Fruit fly (Drosophila melanogaster) whole organism, embryonic: ENCODE measurements around the gene CG2187.

Experiments
- CG10267 ChIP-seq: fragments of 200-800 bp; sonication (Bioruptor generic); optimal IDR thresholded peaks from 2 replicates; lab custom pipeline; 2018; ENCODE audit warnings: missing biosample characterization, mild to moderate bottlenecking, missing genetic modification characterization, moderate library complexity
- CG10431 ChIP-seq: fragments of 200-800 bp; sonication (Bioruptor generic); optimal IDR thresholded peaks from 3 replicates; lab custom pipeline; 2018; ENCODE audit warnings: missing biosample characterization, mild to moderate bottlenecking, missing genetic modification characterization
- CG10959 ChIP-seq: fragments of 200-800 bp; sonication (Bioruptor generic); IDR thresholded peaks from 2 replicates; pipeline ENCODE4 v1.3.6; 2022; ENCODE audit warnings: missing biosample characterization, missing genetic modification characterization
- CG11398 ChIP-seq: fragments of 200-800 bp; sonication (Bioruptor generic); optimal IDR thresholded peaks from 2 replicates; lab custom pipeline; 2016; ENCODE audit warnings: missing biosample characterization, missing genetic modification characterization
- CG11504 ChIP-seq: fragments of 200-800 bp; sonication (Bioruptor generic); optimal IDR thresholded peaks from 3 replicates; lab custom pipeline; 2019; ENCODE audit warnings: missing biosample characterization, mild to moderate bottlenecking, missing genetic modification characterization, moderate library complexity
- CG11696 ChIP-seq: fragments of 200-800 bp; sonication (Bioruptor generic); IDR thresholded peaks from 2 replicates; pipeline ENCODE4 v1.3.6; 2022; ENCODE audit warnings: missing biosample characterization, missing genetic modification characterization
- CG12155 ChIP-seq: fragments of 200-800 bp; sonication (Bioruptor generic); optimal IDR thresholded peaks from 3 replicates; lab custom pipeline; 2016; ENCODE audit warnings: missing biosample characterization, missing genetic modification characterization
- CG12744 ChIP-seq: fragments of 200-800 bp; sonication (Bioruptor generic); optimal IDR thresholded peaks from 2 replicates; lab custom pipeline; 2016; ENCODE audit warnings: missing biosample characterization, missing genetic modification characterization
- CG13123 ChIP-seq: fragments of 200-800 bp; sonication (Bioruptor generic); optimal IDR thresholded peaks from 2 replicates; lab custom pipeline; 2016; ENCODE audit warnings: missing biosample characterization, missing genetic modification characterization
- CG15269 ChIP-seq: fragments of 200-800 bp; sonication (Bioruptor generic); optimal IDR thresholded peaks from 2 replicates; lab custom pipeline; 2018; ENCODE audit warnings: missing biosample characterization, mild to moderate bottlenecking, missing genetic modification characterization, moderate library complexity
- CG1529 ChIP-seq: fragments of 200-800 bp; sonication (Bioruptor generic); optimal IDR thresholded peaks from 3 replicates; lab custom pipeline; 2018; ENCODE audit warnings: missing biosample characterization, missing genetic modification characterization
- CG17359 ChIP-seq: fragments of 200-800 bp; sonication (Bioruptor generic); optimal IDR thresholded peaks from 3 replicates; lab custom pipeline; 2018; ENCODE audit warnings: missing biosample characterization, mild to moderate bottlenecking, missing genetic modification characterization, moderate library complexity
- CG18764 ChIP-seq: fragments of 200-800 bp; sonication (Bioruptor generic); optimal IDR thresholded peaks from 3 replicates; lab custom pipeline; 2016; ENCODE audit warnings: missing biosample characterization, missing genetic modification characterization
- CG2129 ChIP-seq: fragments of 200-800 bp; sonication (Bioruptor generic); IDR thresholded peaks from 2 replicates; pipeline ENCODE4 v1.3.6; 2022; ENCODE audit warnings: missing biosample characterization, missing genetic modification characterization; ENCODE audit not compliant: partially characterized antibody
- CG2889 ChIP-seq: fragments of 200-800 bp; sonication (Bioruptor generic); IDR thresholded peaks from 3 replicates; pipeline ENCODE4 v1.3.6; 2022; ENCODE audit warnings: missing biosample characterization, missing genetic modification characterization
- CG31388 ChIP-seq: fragments of 200-800 bp; sonication (Bioruptor generic); optimal IDR thresholded peaks from 2 replicates; lab custom pipeline; 2016; ENCODE audit warnings: missing biosample characterization, missing genetic modification characterization
- CG3163 ChIP-seq: fragments of 200-800 bp; sonication (Bioruptor generic); optimal IDR thresholded peaks from 3 replicates; lab custom pipeline; 2016; ENCODE audit warnings: missing biosample characterization, missing genetic modification characterization
- CG32767 ChIP-seq: fragments of 200-800 bp; sonication (Bioruptor generic); IDR thresholded peaks from 2 replicates; pipeline ENCODE4 v1.3.6; 2022; ENCODE audit warnings: missing biosample characterization, missing genetic modification characterization
- CG6765 ChIP-seq: fragments of 200-800 bp; sonication (Bioruptor generic); optimal IDR thresholded peaks from 3 replicates; lab custom pipeline; 2017; ENCODE audit warnings: missing biosample characterization, mild to moderate bottlenecking, missing genetic modification characterization
- CG7786 ChIP-seq: fragments of 200-800 bp; sonication (Bioruptor generic); optimal IDR thresholded peaks from 2 replicates; lab custom pipeline; 2016; ENCODE audit warnings: missing biosample characterization, missing genetic modification characterization
- CG8478 ChIP-seq: fragments of >200 bp; optimal IDR thresholded peaks from 2 replicates; lab custom pipeline; 2018
- ERR ChIP-seq: fragments of 200-800 bp; sonication (Bioruptor generic); optimal IDR thresholded peaks from 2 replicates; lab custom pipeline; 2016; ENCODE audit warnings: missing biosample characterization, missing genetic modification characterization
- Hsf ChIP-seq: fragments of 200-800 bp; sonication (Bioruptor generic); optimal IDR thresholded peaks from 3 replicates; lab custom pipeline; 2016; ENCODE audit warnings: missing biosample characterization, missing genetic modification characterization
- Mad ChIP-seq: fragments of 200-800 bp; sonication (Bioruptor generic); optimal IDR thresholded peaks from 2 replicates; lab custom pipeline; 2016; ENCODE audit warnings: missing biosample characterization, missing genetic modification characterization
- Myb ChIP-seq: fragments of 200-800 bp; sonication (Bioruptor generic); optimal IDR thresholded peaks from 2 replicates; lab custom pipeline; 2016; ENCODE audit warnings: missing biosample characterization, missing genetic modification characterization
- NK7.1 ChIP-seq: fragments of 200-800 bp; sonication (Bioruptor generic); optimal IDR thresholded peaks from 3 replicates; lab custom pipeline; 2016; ENCODE audit warnings: missing biosample characterization, missing genetic modification characterization
- Nf-YB ChIP-seq: fragments of 200-800 bp; sonication (Bioruptor generic); optimal IDR thresholded peaks from 3 replicates; lab custom pipeline; 2019; ENCODE audit warnings: missing biosample characterization, mild to moderate bottlenecking, missing genetic modification characterization, moderate library complexity
- Rfx ChIP-seq: fragments of 200-800 bp; sonication (Bioruptor generic); IDR thresholded peaks from 2 replicates; pipeline ENCODE4 v1.3.6; 2022; ENCODE audit warnings: missing biosample characterization, missing genetic modification characterization
- Usf ChIP-seq: fragments of 200-800 bp; sonication (Bioruptor generic); optimal IDR thresholded peaks from 2 replicates; lab custom pipeline; 2017; ENCODE audit warnings: missing genotype, missing biosample characterization, missing genetic modification characterization
- amos ChIP-seq: fragments of 200-800 bp; sonication (Bioruptor generic); IDR thresholded peaks from 2 replicates; pipeline ENCODE4 v1.3.6; 2022; ENCODE audit warnings: missing biosample characterization, missing genetic modification characterization; ENCODE audit not compliant: partially characterized antibody
- bigmax ChIP-seq: fragments of 200-800 bp; sonication (Bioruptor generic); optimal IDR thresholded peaks from 2 replicates; lab custom pipeline; 2018; ENCODE audit warnings: missing biosample characterization, mild to moderate bottlenecking, missing genetic modification characterization
- chinmo ChIP-seq: fragments of 200-800 bp; sonication (Bioruptor generic); IDR thresholded peaks from 4 replicates; pipeline ENCODE4 v1.3.6; 2022; ENCODE audit warnings: missing biosample characterization, missing genetic modification characterization; ENCODE audit not compliant: partially characterized antibody
- crp ChIP-seq, 2 experiments: fragments of 200-800 bp; sonication (Bioruptor generic); optimal IDR thresholded peaks; 2 replicates in 1 of 2; 3 replicates in 1 of 2; lab custom pipeline; 2017; ENCODE audit warnings: missing biosample characterization in 2 of 2, missing genetic modification characterization in 2 of 2, mild to moderate bottlenecking in 1 of 2, moderate library complexity in 1 of 2
- dimm ChIP-seq: fragments of 200-800 bp; sonication (Bioruptor generic); IDR thresholded peaks from 2 replicates; pipeline ENCODE4 v1.3.6; 2022; ENCODE audit warnings: missing biosample characterization, missing genetic modification characterization
- disco-r ChIP-seq: fragments of 200-800 bp; sonication (Bioruptor generic); optimal IDR thresholded peaks from 2 replicates; lab custom pipeline; 2016; ENCODE audit warnings: missing biosample characterization, missing genetic modification characterization
- dmrt11E ChIP-seq: fragments of 200-800 bp; sonication (Bioruptor generic); optimal IDR thresholded peaks from 3 replicates; lab custom pipeline; 2018; ENCODE audit warnings: missing biosample characterization, mild to moderate bottlenecking, missing genetic modification characterization, moderate library complexity
- fd64A ChIP-seq: fragments of 200-800 bp; sonication (Bioruptor generic); optimal IDR thresholded peaks from 3 replicates; lab custom pipeline; 2018; ENCODE audit warnings: missing biosample characterization, mild to moderate bottlenecking, missing genetic modification characterization
- gfzf ChIP-seq: fragments of 200-800 bp; sonication (Bioruptor generic); optimal IDR thresholded peaks from 2 replicates; lab custom pipeline; 2016; ENCODE audit warnings: missing biosample characterization, mild to moderate bottlenecking, missing genetic modification characterization, moderate library complexity
- gsb ChIP-seq: fragments of 200-800 bp; sonication (Bioruptor generic); IDR thresholded peaks from 2 replicates; pipeline ENCODE4 v1.3.6; 2022; ENCODE audit warnings: missing biosample characterization, missing genetic modification characterization
- hb ChIP-seq: fragments of 200-800 bp; sonication (Bioruptor generic); IDR thresholded peaks from 3 replicates; pipeline ENCODE4 v1.3.6; 2022; ENCODE audit warnings: missing biosample characterization, missing genetic modification characterization; ENCODE audit not compliant: partially characterized antibody
- jigr1 ChIP-seq: fragments of 200-800 bp; sonication (Bioruptor generic); IDR thresholded peaks from 3 replicates; pipeline ENCODE4 v1.3.6; 2022; ENCODE audit warnings: missing biosample characterization, missing genetic modification characterization
- nmo ChIP-seq: fragments of 200-800 bp; sonication (Bioruptor generic); optimal IDR thresholded peaks from 2 replicates; lab custom pipeline; 2018; ENCODE audit warnings: missing biosample characterization, mild to moderate bottlenecking, missing genetic modification characterization, moderate library complexity
- salm ChIP-seq: fragments of 200-800 bp; sonication (Bioruptor generic); optimal IDR thresholded peaks from 2 replicates; lab custom pipeline; 2018; ENCODE audit warnings: missing biosample characterization, mild to moderate bottlenecking, missing genetic modification characterization
- schlank ChIP-seq: fragments of 200-800 bp; sonication (Bioruptor generic); optimal IDR thresholded peaks from 2 replicates; lab custom pipeline; 2018; ENCODE audit warnings: missing biosample characterization, mild to moderate bottlenecking, missing genetic modification characterization
- sens ChIP-seq: fragments of 200-800 bp; sonication (Bioruptor generic); peaks from one replicate; lab custom pipeline; 2016; ENCODE audit warnings: missing biosample characterization, missing genetic modification characterization
- tll ChIP-seq, 2 experiments: fragments of 200-800 bp in 1 of 2; fragments of >200 bp in 1 of 2; sonication (Bioruptor generic) in 1 of 2; optimal IDR thresholded peaks; 2 replicates each; lab custom pipeline; 2017 to 2019; ENCODE audit warnings: missing biosample characterization in 2 of 2, missing genetic modification characterization in 2 of 2, mild to moderate bottlenecking in 1 of 2, moderate library complexity in 1 of 2
- twi ChIP-seq: fragments of 200-800 bp; optimal IDR thresholded peaks from 2 replicates; lab custom pipeline; 2019; ENCODE audit warnings: missing biosample characterization, mild to moderate bottlenecking, missing genetic modification characterization, moderate library complexity
- unc-4 ChIP-seq: fragments of 200-800 bp; sonication (Bioruptor generic); IDR thresholded peaks from 2 replicates; pipeline ENCODE4 v1.3.6; 2022; ENCODE audit warnings: missing biosample characterization, missing genetic modification characterization; ENCODE audit not compliant: partially characterized antibody
- usp ChIP-seq: fragments of >200 bp; optimal IDR thresholded peaks from 2 replicates; lab custom pipeline; 2017; ENCODE audit warnings: missing biosample characterization, missing genetic modification characterization

Gene CG2187

dm6 chr3R:31717299-31718167 lies 40.9 kb downstream of the CG2187 start (continued):
- TF ChIP-seq CG18764 (GFP tag; lab: Kevin White, UChicago), result peak; percentile 43
- peak; percentile 36 for TF ChIP-seq CG1529
- TF ChIP-seq Usf, result no peak
- no peak for TF ChIP-seq CG10431 (GFP tag; lab: Kevin White, UChicago)
- TF ChIP-seq dmrt11E (tag; lab: Kevin White, UChicago), result no peak
- peak; percentile 33 for TF ChIP-seq CG12744 (GFP tag; lab: Kevin White, UChicago)
- peak; percentile 68 for TF ChIP-seq CG7786 (GFP tag; lab: Kevin White, UChicago)
- no peak for TF ChIP-seq CG2889 (GFP tag; lab: Robert Waterston, UW)
- 0 out of 4 replicates have a peak, but pooled peaks have one; percentile 40 for TF ChIP-seq chinmo
- TF ChIP-seq CG2129 (GFP tag; lab: Robert Waterston, UW), result no peak
- no peak for TF ChIP-seq CG8478 (lab: Kevin White, UChicago)
- peak; percentile 71 for TF ChIP-seq CG15269 (tag; lab: Kevin White, UChicago)
- no peak for TF ChIP-seq gfzf
- peak; percentile 64 for TF ChIP-seq Rfx (GFP tag; lab: Robert Waterston, UW)
- peak; percentile 2 for TF ChIP-seq salm
- no peak for TF ChIP-seq unc-4
- TF ChIP-seq CG11696 (GFP tag; lab: Robert Waterston, UW), result 0 out of 2 replicates have a peak, but pooled peaks have one; percentile 30
- peak; percentile 42 for TF ChIP-seq CG17359 (tag; lab: Kevin White, UChicago)
- peak; percentile 45 for TF ChIP-seq NK7.1 (GFP tag; lab: Kevin White, UChicago)
- TF ChIP-seq CG32767 (GFP tag; lab: Robert Waterston, UW), result no peak
- no peak for TF ChIP-seq CG3163 (GFP tag; lab: Kevin White, UChicago)
- TF ChIP-seq twi (tag; lab: Kevin White, UChicago), result no peak
- peak; percentile 43; the same call in 2 of the 3 replicates for TF ChIP-seq jigr1 (GFP tag; lab: Robert Waterston, UW)
- peak; percentile 52 for TF ChIP-seq schlank (tag; lab: Kevin White, UChicago)
- TF ChIP-seq nmo (GFP tag; lab: Kevin White, UChicago), result peak; percentile 68
- TF ChIP-seq CG31388 (GFP tag; lab: Kevin White, UChicago), result no peak
- peak; percentile 44 for TF ChIP-seq Myb (GFP tag; lab: Kevin White, UChicago)
- peak; percentile 37 for TF ChIP-seq Nf-YB
- TF ChIP-seq CG12155, result peak; percentile 40
- TF ChIP-seq CG11504 (tag; lab: Kevin White, UChicago), result peak; percentile 76
- TF ChIP-seq CG11398, result peak; percentile 44
- no peak for TF ChIP-seq gsb (GFP tag; lab: Robert Waterston, UW)
- no peak for TF ChIP-seq hb
- TF ChIP-seq tll (GFP tag; optimal IDR thresholded peaks at IDR 0.05; lab: Kevin White, UChicago), result no peak
- TF ChIP-seq Hsf (GFP tag; lab: Kevin White, UChicago), result peak; percentile 63
- TF ChIP-seq CG10267 (tag; lab: Kevin White, UChicago), result peak; percentile 11
- TF ChIP-seq CG13123 (GFP tag; lab: Kevin White, UChicago), result no peak
- no peak for TF ChIP-seq fd64A (GFP tag; lab: Kevin White, UChicago)
- TF ChIP-seq sens (GFP tag; lab: Kevin White, UChicago), result peak; percentile 85
- peak; percentile 63 for TF ChIP-seq ERR (GFP tag; lab: Kevin White, UChicago)
- no peak for TF ChIP-seq CG10959 (GFP tag; lab: Robert Waterston, UW)
- TF ChIP-seq CG6765 (GFP tag; lab: Kevin White, UChicago), result no peak
- no peak for TF ChIP-seq dimm (GFP tag; lab: Robert Waterston, UW)
- TF ChIP-seq Mad (GFP tag; lab: Kevin White, UChicago), result no peak
- no peak for TF ChIP-seq amos (GFP tag; lab: Robert Waterston, UW)
- peak; percentile 45 for TF ChIP-seq disco-r (GFP tag; lab: Kevin White, UChicago)
- TF ChIP-seq crp (GFP tag; optimal IDR thresholded peaks at IDR 0.05; lab: Kevin White, UChicago), result no peak
- TF ChIP-seq bigmax, result no peak
- TF ChIP-seq usp, result no peak
